Worm (Caenorhabditis elegans): Measurements from ENCODE around the gene duo-1.

Gene duo-1

DNA sequence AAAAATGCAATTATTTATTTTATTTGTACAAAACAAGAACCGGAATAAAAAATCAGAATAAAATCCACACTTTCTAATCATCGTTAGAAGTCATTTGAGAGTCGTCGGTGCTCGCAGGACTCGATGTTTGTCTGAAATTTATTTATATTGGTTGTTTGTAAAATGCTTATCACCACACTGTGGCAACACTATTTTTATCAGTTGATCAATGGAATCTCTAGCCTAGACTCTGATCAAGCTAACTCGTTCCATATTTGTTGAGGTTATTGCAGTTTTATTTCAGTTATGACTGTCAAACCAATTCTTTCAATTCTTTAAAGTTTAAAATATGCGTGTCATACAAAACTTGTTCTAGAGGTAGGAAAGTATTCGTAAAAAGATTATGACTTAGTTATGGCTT, 50.1 kb downstream of the duo-1 start, which contains the start of gene dhs-20:
Gene dhs-20 (minus strand): TSS at position 80 of the 400 bp plus-strand sequence.
- TF ChIP-seq elt-2 (tag; optimal IDR thresholded peaks at IDR 0.05) (peak; percentile 76), egl-5 (tag; optimal IDR thresholded peaks at IDR 0.05) (no peak), pqm-1 (tag; optimal IDR thresholded peaks at IDR 0.05) (peak; percentile 77), pha-4 (tag; optimal IDR thresholded peaks at IDR 0.05) (peak; percentile 47)

- TF ChIP-seq pha-4 (tag; optimal IDR thresholded peaks at IDR 0.05): peak; percentile 91
- no peak for TF ChIP-seq hmg-11 (tag; optimal IDR thresholded peaks at IDR 0.05)
Observed at ce11 chrV:11605227-11605626, 50.8 kb downstream of the duo-1 start.

DNA sequence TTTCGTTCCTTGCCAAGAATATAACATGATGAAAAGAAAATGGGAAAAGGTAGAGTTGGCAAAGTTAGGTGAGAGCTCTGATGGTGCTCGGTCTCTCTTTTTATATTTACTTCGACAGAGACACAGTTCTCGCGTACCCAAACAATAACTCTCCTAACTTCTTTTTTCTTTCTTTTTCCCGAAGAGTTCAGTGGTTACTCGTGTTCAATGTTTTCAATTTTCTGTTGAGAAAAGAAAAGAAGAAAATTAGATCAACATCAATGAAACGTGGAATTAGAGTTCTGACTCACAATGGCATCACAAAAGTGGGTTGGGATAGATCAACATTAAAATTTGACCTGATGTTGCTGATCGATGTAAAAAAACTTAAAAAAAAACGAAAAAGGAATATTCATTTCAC, 52.0 kb downstream of the duo-1 start, which contains the start of gene idpp-16:
Gene idpp-16 (minus strand): TSS at position 101 of the 400 bp plus-strand sequence.
- peak; percentile 74 for TF ChIP-seq pha-4 (tag; optimal IDR thresholded peaks at IDR 0.05)
- no peak for TF ChIP-seq ZK546.5 (tag; optimal IDR thresholded peaks at IDR 0.05)
